Fruit fly (Drosophila melanogaster) ovary, adult (tissue): ENCODE measurements around the gene Drsl5.
A peak's percentile ranks its signal among the peaks of the same experiment; 100 is the strongest.

ENCODE experiments used
- CG17801 ChIP-seq: fragments of 200-800 bp; optimal IDR thresholded peaks from 2 replicates; lab custom pipeline; 2019; ENCODE audit warnings: missing biosample characterization, mild to moderate bottlenecking, missing genetic modification characterization, moderate library complexity; ENCODE audit not compliant: partially characterized antibody

The Drsl5 gene

DNA sequence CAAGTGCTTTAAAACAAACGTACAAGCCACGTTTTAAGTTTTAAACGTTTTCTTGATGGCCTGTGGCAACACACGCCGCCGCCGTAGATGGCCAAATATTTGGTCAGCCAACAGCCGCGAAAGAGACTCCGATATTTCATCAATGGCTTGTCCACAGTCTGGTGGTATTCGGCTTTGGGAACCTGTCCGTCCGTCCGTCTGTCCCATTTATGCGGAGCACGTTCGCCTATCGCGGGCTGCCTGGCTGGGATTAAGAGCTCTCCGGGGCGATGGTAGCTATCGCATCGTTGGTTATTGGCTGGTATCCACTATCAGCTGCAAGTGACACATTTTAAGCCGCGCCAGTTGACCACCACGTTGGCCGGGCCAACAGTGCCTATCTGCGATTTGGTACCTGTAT is 9.0 kb upstream of the Drsl5 start:
- no peak for TF ChIP-seq CG17801

- no peak for TF ChIP-seq CG17801
Observed at dm6 chr3L:3308676-3309613, 7.6 kb upstream of the Drsl5 start.

DNA sequence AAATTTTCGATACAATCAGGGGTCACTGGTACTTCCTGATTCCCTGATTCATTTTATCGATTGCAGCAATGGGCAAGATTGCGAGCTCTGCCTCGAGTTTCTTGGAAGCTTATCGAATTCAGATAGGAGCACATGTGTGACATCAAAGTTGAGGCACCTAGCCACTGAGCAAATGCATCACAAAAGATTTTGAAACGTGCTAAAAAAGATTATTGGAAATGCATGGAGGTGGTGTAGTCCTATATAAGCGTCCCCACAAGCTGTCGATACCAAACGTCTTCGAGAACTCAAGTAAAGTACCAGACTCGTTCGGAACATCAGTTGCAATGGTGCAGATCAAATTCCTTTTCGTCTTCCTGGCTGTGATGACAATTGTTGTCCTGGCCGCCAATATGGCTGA is 2.5 kb upstream of the Drsl5 start, which contains the start of gene Drsl2:
Drsl2 (plus strand) TSS at position 301 of the 400 bp plus-strand sequence.
- no peak for TF ChIP-seq CG17801

dm6 chr3L:3314696-3315095 is 1.9 kb upstream of the Drsl5 start, which contains the start of gene Drsl3:
Gene Drsl3 (plus strand): TSS chr3L:3314996.
- TF ChIP-seq CG17801 = no peak

DNA sequence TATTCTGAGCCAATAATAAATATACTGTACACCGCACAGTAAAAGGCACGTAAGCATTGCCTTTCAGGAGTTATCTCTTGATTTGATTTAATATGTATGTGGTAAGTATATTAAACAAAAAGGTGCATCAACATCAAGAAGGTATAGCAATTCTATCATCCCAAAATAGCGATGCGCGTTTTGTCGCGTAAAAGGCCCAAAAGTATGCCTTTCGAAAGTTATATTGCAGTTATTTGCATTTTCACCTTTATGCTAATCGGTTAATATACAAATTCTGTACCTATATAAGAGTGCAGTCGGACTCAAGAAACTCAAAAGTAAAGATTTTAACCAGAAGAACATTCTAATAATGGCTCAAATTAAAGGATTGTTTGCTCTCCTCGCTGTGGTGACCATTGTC is 1.3 kb upstream of the Drsl5 start, which contains the start of gene Drsl4:
Drsl4 (plus strand) TSS at position 333 of the 400 bp plus-strand sequence.
- TF ChIP-seq CG17801 = no peak

DNA sequence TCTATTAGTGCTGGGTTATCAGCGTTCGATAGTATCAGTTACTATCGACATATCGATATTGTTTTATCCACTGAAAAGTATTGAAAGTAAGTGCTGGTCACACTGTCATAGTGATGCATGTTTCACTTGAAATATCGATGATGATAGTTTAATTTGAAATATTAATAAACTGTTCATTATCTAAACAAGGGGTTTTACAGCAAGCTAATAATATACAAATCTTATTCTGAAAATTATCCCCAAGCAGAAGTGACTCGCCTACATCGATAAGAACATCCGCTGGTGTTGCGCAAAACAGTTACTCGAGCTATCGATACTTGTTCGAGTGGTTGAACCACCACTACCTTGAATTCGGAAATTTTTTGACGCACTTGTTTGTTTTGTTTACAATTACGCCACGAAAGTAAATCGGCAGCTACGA is 2.7 kb downstream of the Drsl5 start, which contains the start of the genes PIG-C, CG12016 and Dpm2:
PIG-C (minus strand) TSS at position 10 of the 421 bp plus-strand sequence.
CG12016 (plus strand) TSS at position 333 of the 421 bp plus-strand sequence.
Dpm2 (plus strand) TSS at position 333 of the 421 bp plus-strand sequence.
- peak; percentile 50 for TF ChIP-seq CG17801

DNA sequence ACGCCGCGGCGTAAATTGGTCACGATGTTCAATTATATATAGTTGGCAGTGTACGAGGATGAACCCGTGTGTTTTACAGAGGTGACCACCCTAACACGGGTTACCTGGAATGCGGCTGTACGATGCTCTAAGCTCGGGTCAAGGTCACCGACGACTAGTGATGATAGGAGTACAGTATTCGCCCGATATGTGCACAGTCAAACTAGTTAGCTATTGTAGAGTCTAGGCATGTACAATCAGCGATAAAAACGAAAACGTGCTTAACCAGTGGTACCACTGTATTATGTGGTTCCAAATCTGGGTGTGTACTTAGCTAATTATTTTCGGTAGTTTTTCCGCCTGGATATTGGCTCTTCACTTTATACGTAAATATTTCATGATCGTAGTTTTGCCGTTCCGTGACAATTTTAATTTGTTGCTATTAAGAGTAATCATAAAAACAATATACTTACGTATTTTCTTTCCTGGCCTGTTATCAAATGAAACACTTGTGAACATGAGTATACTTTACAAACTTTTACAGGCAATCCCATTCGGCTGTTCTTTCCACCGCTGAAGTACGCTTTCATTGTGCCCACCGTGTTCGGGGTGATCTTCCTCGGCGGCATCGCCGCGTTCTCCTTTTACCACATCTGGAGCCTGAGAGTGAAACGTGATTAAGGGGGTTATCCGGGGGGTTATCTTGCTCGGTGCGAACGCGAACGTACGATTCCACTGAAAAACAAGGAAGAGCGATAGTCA is 3.6 kb downstream of the Drsl5 start:
- no peak for TF ChIP-seq CG17801

dm6 chr3L:3325597-3325924 is 9.0 kb downstream of the Drsl5 start:
- TF ChIP-seq CG17801 = no peak

DNA sequence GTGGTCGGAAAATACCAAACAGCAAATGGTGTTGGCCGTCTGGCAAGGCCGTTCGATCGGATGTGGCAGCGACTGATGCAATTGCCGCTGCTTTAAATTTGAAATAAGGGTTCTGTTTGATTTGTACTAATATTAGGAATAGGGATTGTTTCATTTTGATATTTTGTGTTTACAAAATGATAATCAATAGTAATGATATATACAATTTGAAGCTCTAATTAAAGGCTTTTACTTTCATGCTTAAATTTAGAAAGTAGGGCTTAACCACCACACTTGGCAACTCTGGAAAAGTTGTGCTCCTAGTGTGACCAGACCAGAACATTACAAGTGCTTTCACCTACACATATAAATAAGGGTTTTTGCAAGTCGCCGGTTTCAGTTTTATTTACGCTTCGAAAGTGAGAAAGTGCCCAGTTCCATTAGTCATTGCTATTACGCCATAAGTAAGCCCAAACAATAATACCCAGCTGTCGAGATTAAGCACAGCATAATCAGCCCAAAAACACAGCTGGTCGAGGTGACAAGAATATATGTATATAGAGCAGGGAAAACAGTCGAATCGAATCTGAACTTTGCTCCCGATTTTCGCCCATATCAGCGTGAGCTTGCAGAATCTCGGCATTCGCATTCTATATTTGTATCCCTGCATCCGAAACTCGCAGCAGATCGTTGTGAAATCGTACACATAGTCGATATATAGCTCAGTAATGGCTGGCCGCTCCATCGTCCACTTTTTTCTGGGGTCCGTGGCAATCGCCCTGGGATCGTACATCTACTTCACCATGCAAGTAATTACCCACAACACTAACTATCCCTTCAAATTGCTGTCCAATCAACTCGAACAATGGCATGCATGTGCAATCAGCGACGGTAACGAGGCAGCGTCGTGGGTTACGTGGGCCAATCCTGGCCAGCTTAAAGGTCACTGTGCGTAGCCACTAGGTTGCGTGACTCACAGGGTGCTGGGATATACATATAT is 9.6 kb downstream of the Drsl5 start, which contains the start of gene Gtpx:
Gtpx (plus strand) TSS at position 341 of the 979 bp plus-strand sequence.
- peak; percentile 24 for TF ChIP-seq CG17801

dm6 chr3L:3328771-3329170 is 12.2 kb downstream of the Drsl5 start, which contains the start of gene Strip:
Gene Strip (minus strand): TSS chr3L:3328871.
- no peak for TF ChIP-seq CG17801

- no peak for TF ChIP-seq CG17801
Observed at dm6 chr3L:3329763-3330162, 13.2 kb downstream of the Drsl5 start, which contains the start of gene CG14961. Gene CG14961 (plus strand): TSS chr3L:3330063.

dm6 chr3L:3334784-3335183 is 18.2 kb downstream of the Drsl5 start, which contains the start of gene CG14969:
Gene CG14969 (minus strand): TSS chr3L:3334978.
- TF ChIP-seq CG17801 = peak; percentile 37

DNA sequence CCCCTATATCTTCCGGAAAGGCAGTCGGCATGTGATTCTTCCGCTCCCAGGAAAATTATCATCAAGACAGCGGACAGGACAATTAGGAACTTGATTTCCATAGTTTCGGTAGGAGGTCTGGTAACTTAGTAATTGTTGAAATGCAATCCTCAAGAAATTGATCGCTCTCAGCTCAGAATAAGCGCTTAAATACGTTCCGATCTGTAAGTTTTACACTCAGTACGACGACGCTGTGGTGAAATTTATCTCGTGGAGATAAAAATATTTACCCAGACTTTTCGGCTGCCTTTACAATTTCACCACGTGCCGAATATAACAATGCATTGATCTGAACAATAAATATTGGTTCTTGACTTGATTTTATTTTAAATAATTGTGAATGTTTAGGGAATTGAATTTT is 19.1 kb downstream of the Drsl5 start, which contains the start of gene Drsl1:
Drsl1 (minus strand) TSS at position 101 of the 400 bp plus-strand sequence.
- TF ChIP-seq CG17801 = no peak

- TF ChIP-seq CG17801 = peak; percentile 87
Observed at dm6 chr3L:3336368-3337164, 20.0 kb downstream of the Drsl5 start, which contains the start of the genes Drsl6 and kst. Gene Drsl6 (minus strand): TSS chr3L:3336418. Gene kst (plus strand): TSS chr3L:3336860.
